Worm (Caenorhabditis elegans) whole organism, L3 larva: ENCODE measurements around the gene sre-27.

Source experiments
- elt-2 ChIP-seq: sonication (generic microtip); optimal IDR thresholded peaks from 2 replicates; lab custom pipeline; 2016; ENCODE audit warnings: missing genetic modification reagents, mild to moderate bottlenecking, missing genetic modification characterization, missing compliant biosample characterization
- fos-1 ChIP-seq: fragments of 150-350 bp; optimal IDR thresholded peaks from 2 replicates; lab custom pipeline; 2014; ENCODE audit warnings: missing biosample characterization, missing genetic modification characterization
- nfya-1 ChIP-seq: sonication (generic microtip); optimal IDR thresholded peaks from 2 replicates; lab custom pipeline; 2017; ENCODE audit warnings: missing genetic modification characterization, mild to moderate bottlenecking, missing compliant biosample characterization, antibody characterized with exemption, moderate library complexity; ENCODE audit not compliant: insufficient read depth
- nhr-23 ChIP-seq: fragments of 150-350 bp; optimal IDR thresholded peaks from 2 replicates; lab custom pipeline; 2014; ENCODE audit warnings: missing biosample characterization, missing genetic modification reagents, missing genetic modification characterization
- pha-4 ChIP-seq: fragments of 150-350 bp; optimal IDR thresholded peaks from 2 replicates; lab custom pipeline; 2014; ENCODE audit warnings: missing biosample characterization, missing genetic modification reagents, missing genetic modification characterization
- zag-1 ChIP-seq: fragments of 150-350 bp; optimal IDR thresholded peaks from 2 replicates; lab custom pipeline; 2014; ENCODE audit warnings: missing biosample characterization, missing genetic modification characterization

Gene sre-27

ce11 chrII:12373921-12374320 lies 43.5 kb downstream of the sre-27 start:
- peak; percentile 8 for TF ChIP-seq nfya-1
- no peak for TF ChIP-seq zag-1 (tag; lab: Kevin White, UChicago)

ce11 chrII:12369202-12369601 lies 48.2 kb downstream of the sre-27 start:
- no peak for TF ChIP-seq nhr-23 (tag; lab: Kevin White, UChicago)
- TF ChIP-seq pha-4 (tag; lab: Kevin White, UChicago) = no peak
- no peak for TF ChIP-seq elt-2 (tag; lab: Kevin White, UChicago)
- TF ChIP-seq fos-1 (tag; lab: Kevin White, UChicago) = no peak
